Worm (Caenorhabditis elegans): Measurements from ENCODE around the gene D1086.9.

ce11 chrV:14063980-14064379, 40.1 kb upstream of the D1086.9 start:
- no peak for TF ChIP-seq pax-1 (tag; optimal IDR thresholded peaks at IDR 0.05)
- TF ChIP-seq ceh-18 (tag; optimal IDR thresholded peaks at IDR 0.05) = no peak
- TF ChIP-seq unc-86 (tag; optimal IDR thresholded peaks at IDR 0.05) = no peak
- no peak for TF ChIP-seq hlh-13 (GFP tag; optimal IDR thresholded peaks at IDR 0.05)
- no peak for TF ChIP-seq syd-9 (tag; optimal IDR thresholded peaks at IDR 0.05)
- TF ChIP-seq F13H6.1 (tag; optimal IDR thresholded peaks at IDR 0.05) = no peak

All from whole organism, late embryonic.